Worm (Caenorhabditis elegans): Measurements from ENCODE around the gene alkb-7.

alkb-7 gene

DNA sequence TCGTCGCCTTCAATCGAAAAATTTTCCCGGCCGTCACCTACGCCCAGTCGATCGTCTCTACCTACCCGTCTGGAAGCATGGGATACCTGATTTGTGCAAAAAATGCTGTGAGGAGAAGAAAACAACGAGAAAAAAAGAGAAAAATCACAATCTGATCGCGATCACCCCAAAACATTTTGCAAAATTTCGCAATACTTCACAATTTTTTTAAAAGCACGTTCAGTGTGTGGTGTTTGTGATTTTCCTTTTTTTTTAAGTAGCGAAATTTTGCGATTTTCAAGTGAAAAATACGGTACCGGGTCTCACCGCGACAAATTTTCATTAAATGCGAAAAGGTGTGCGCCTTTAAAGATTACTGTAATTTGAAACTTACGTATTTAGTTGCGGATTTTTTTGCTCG is 21.8 kb upstream of the alkb-7 start:
- TF ChIP-seq fkh-10 (GFP tag; optimal IDR thresholded peaks at IDR 0.05) (no peak), alr-1 (tag; optimal IDR thresholded peaks at IDR 0.05; ENCODE audit: borderline replicate concordance) (no peak), C34B4.2 (tag; optimal IDR thresholded peaks at IDR 0.05) (no peak), efl-3 (GFP tag; optimal IDR thresholded peaks at IDR 0.05) (no peak), ceh-90 (tag; optimal IDR thresholded peaks at IDR 0.05) (no peak), isw-1 (GFP tag; IDR thresholded peaks at IDR 0.05) (no peak), ztf-4 (tag; optimal IDR thresholded peaks at IDR 0.05) (no peak), rnt-1 (tag; optimal IDR thresholded peaks at IDR 0.05) (no peak), mef-2 (tag; optimal IDR thresholded peaks at IDR 0.05) (no peak), sox-4 (tag; optimal IDR thresholded peaks at IDR 0.05) (no peak), skn-1 (tag; optimal IDR thresholded peaks at IDR 0.05) (no peak), ets-5 (GFP tag; IDR thresholded peaks at IDR 0.05) (no peak), mdl-1 (tag; optimal IDR thresholded peaks at IDR 0.05) (no peak), mab-9 (GFP tag; IDR thresholded peaks at IDR 0.05) (no peak), sup-37 (GFP tag; optimal IDR thresholded peaks at IDR 0.05) (no peak), blmp-1 (tag; optimal IDR thresholded peaks at IDR 0.05) (no peak), hpl-2 (GFP tag; optimal IDR thresholded peaks at IDR 0.05) (no peak), unc-30 (tag; optimal IDR thresholded peaks at IDR 0.05) (no peak)

DNA sequence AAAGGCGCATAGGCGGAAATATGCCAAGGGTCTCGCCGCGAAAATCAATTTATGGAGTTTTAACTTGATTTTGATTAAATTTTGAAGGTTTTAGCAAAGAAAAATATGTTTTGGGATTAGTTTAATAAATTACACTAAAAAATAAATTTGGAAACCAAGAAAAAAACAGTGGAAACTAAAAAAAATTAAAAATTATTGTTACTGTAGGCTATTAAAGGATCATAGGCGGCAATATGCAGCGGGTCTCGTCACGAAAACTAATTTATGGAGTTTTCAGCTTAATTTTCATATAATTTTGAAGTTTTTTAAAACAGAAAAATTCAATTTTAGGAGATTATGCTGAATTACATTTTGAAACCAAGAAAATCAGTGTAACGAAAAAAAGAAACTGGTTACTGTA is 20.8 kb upstream of the alkb-7 start:
- TF ChIP-seq mdl-1 (tag; optimal IDR thresholded peaks at IDR 0.05) = no peak
- no peak for TF ChIP-seq irx-1 (tag; optimal IDR thresholded peaks at IDR 0.05)
- TF ChIP-seq mef-2 (tag; optimal IDR thresholded peaks at IDR 0.05) = no peak
- no peak for TF ChIP-seq tbx-2 (tag; optimal IDR thresholded peaks at IDR 0.05)
- no peak for TF ChIP-seq isw-1 (GFP tag; IDR thresholded peaks at IDR 0.05)
- TF ChIP-seq C34B4.2 (tag; optimal IDR thresholded peaks at IDR 0.05) = no peak
- no peak for TF ChIP-seq jun-1 (tag; optimal IDR thresholded peaks at IDR 0.05)
- TF ChIP-seq dsc-1 (tag; optimal IDR thresholded peaks at IDR 0.05) = no peak

DNA sequence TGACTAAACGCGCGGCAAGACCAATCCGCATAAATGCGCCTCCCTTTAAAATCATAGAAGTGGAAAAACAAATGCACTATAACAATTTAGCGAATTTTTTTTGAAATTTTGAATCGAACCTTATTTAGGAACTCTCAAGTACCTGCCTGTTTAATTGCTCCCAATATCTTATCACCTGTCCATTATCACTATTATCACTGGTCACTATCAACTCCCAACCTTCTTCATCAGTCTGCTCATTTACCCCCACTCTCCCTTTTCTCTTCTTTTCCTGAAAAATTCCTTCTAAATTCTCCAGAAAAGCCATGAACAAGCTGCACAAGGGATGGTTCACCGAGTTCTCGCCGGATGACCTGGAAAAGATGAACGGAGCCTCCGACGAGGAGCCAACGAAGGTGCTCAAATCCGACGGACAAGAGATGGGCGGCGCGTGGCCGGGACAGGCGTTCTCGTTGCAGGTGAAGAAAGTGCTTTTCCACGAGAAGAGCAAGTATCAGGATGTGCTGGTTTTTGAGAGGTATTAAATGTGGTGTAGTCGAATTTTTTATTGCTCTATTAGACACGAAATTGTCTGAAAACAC is 18.7 kb upstream of the alkb-7 start, which contains the start of gene spds-1:
Gene spds-1 (plus strand): TSS at position 298 of the 581 bp plus-strand sequence.
- no peak for TF ChIP-seq nhr-28 (tag; optimal IDR thresholded peaks at IDR 0.05)
- no peak for TF ChIP-seq nhr-237 (tag; optimal IDR thresholded peaks at IDR 0.05)
- TF ChIP-seq unc-86 (tag; optimal IDR thresholded peaks at IDR 0.05) = no peak
- no peak for TF ChIP-seq efl-1 (optimal IDR thresholded peaks at IDR 0.05)
- no peak for TF ChIP-seq efl-1 (GFP tag; optimal IDR thresholded peaks at IDR 0.05 in 1 of 2)
- no peak for TF ChIP-seq sox-4 (tag; optimal IDR thresholded peaks at IDR 0.05)
- no peak for TF ChIP-seq zag-1 (tag; optimal IDR thresholded peaks at IDR 0.05)
- TF ChIP-seq pqm-1 (tag; optimal IDR thresholded peaks at IDR 0.05) = no peak
- no peak for TF ChIP-seq nhr-85 (tag)
- TF ChIP-seq hlh-4 (tag; optimal IDR thresholded peaks at IDR 0.05) = no peak
- TF ChIP-seq sptf-1 (tag; optimal IDR thresholded peaks at IDR 0.05) = no peak
- no peak for TF ChIP-seq lsy-2 (tag; optimal IDR thresholded peaks at IDR 0.05)
- no peak for TF ChIP-seq nhr-77 (tag; optimal IDR thresholded peaks at IDR 0.05)
- TF ChIP-seq hpl-2 (GFP tag; optimal IDR thresholded peaks at IDR 0.05) = no peak
- TF ChIP-seq C34B4.2 (tag; optimal IDR thresholded peaks at IDR 0.05) = no peak
- TF ChIP-seq nhr-19 (GFP tag; conservative IDR thresholded peaks at IDR 0.05) = no peak

DNA sequence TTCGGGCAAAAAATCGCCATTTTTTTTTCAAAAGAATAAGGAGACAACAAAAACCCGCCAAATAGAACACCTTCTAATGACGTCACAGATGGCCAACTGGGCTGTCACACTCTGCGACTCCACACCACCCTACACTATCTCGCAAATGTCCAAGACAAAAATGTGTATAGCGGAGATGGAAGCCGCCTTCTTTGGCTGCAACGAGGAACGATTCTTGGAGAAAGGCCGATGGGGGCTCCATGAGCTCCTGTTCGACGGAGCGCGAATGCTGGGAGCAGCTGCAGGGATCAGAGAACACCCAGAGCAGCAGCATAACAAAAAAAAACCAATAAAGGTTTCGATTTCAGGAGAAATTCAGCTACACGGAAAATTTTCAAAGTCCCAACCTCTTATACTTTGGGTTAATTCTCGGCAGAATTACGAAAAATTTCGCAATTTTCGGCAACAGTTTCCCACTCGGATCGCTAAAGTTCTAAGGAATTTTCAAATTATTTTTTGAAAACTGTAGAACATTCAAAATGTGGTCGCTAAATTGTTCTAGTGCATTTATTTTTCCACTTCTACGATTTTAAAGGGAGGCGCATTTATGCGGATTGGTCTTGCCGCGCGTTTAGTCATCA is 17.9 kb upstream of the alkb-7 start:
- TF ChIP-seq rnt-1 (tag; optimal IDR thresholded peaks at IDR 0.05) (no peak), elt-2 (tag; optimal IDR thresholded peaks at IDR 0.05) (no peak), ceh-82 (tag; optimal IDR thresholded peaks at IDR 0.05) (peak in 2 of 3 experiments; percentile 4 to 30), zag-1 (tag; optimal IDR thresholded peaks at IDR 0.05) (no peak), lsy-2 (tag; optimal IDR thresholded peaks at IDR 0.05) (peak; percentile 9 to 10), mab-9 (GFP tag; IDR thresholded peaks at IDR 0.05) (no peak), nhr-28 (tag; optimal IDR thresholded peaks at IDR 0.05) (no peak), hlh-4 (tag; optimal IDR thresholded peaks at IDR 0.05) (no peak), unc-86 (tag; optimal IDR thresholded peaks at IDR 0.05) (peak; percentile 60), unc-62 (GFP tag; optimal IDR thresholded peaks at IDR 0.05) (no peak), pqm-1 (tag; optimal IDR thresholded peaks at IDR 0.05) (no peak), dpl-1 (GFP tag; optimal IDR thresholded peaks at IDR 0.05) (peak in 2 of 3 experiments; percentile 15 to 57), nhr-85 (tag) (peak; percentile 13), ceh-88 (GFP tag; IDR thresholded peaks at IDR 0.05) (no peak), nhr-11 (tag; optimal IDR thresholded peaks at IDR 0.05) (no peak), egl-27 (tag; optimal IDR thresholded peaks at IDR 0.05) (no peak), unc-130 (tag; optimal IDR thresholded peaks at IDR 0.05) (no peak), nhr-20 (tag; optimal IDR thresholded peaks at IDR 0.05) (peak; percentile 4), nhr-90 (tag; optimal IDR thresholded peaks at IDR 0.05; ENCODE audit: poor library complexity) (no peak), lin-13 (GFP tag; optimal IDR thresholded peaks at IDR 0.05) (no peak), nhr-71 (tag; optimal IDR thresholded peaks at IDR 0.05) (peak; percentile 51)
